Fruit fly (Drosophila melanogaster) whole organism, prepupa: Measurements from ENCODE around the gene net.

Experiments
- Blimp-1 ChIP-seq: fragments of 200-800 bp; sonication (Bioruptor generic); optimal IDR thresholded peaks from 3 replicates; lab custom pipeline; 2017; ENCODE audit warnings: missing biosample characterization, missing genetic modification characterization, mild to moderate bottlenecking, moderate library complexity, missing genetic modification reagents
- CG10631 ChIP-seq: fragments of 200-800 bp; sonication (Bioruptor generic); optimal IDR thresholded peaks from 2 replicates; lab custom pipeline; 2016; ENCODE audit warnings: missing biosample characterization, missing genetic modification characterization
- CG10669 ChIP-seq: fragments of 200-800 bp; sonication (Bioruptor generic); optimal IDR thresholded peaks from 3 replicates; lab custom pipeline; 2018; ENCODE audit warnings: missing biosample characterization, mild to moderate bottlenecking, missing genetic modification characterization, moderate library complexity
- CG11762 ChIP-seq: fragments of 200-800 bp; sonication (Bioruptor generic); optimal IDR thresholded peaks from 3 replicates; lab custom pipeline; 2016; ENCODE audit warnings: missing biosample characterization, missing genetic modification characterization; ENCODE audit not compliant: insufficient read depth
- CG11902 ChIP-seq: fragments of 200-800 bp; sonication (Bioruptor generic); optimal IDR thresholded peaks from 3 replicates; lab custom pipeline; 2016; ENCODE audit warnings: missing biosample characterization, missing genetic modification characterization
- CG16779 ChIP-seq: fragments of 200-800 bp; sonication (Bioruptor generic); optimal IDR thresholded peaks from 3 replicates; lab custom pipeline; 2017; ENCODE audit warnings: missing biosample characterization, mild to moderate bottlenecking, missing genetic modification characterization
- CG3032 ChIP-seq: fragments of 200-800 bp; optimal IDR thresholded peaks from 2 replicates; lab custom pipeline; 2019; ENCODE audit warnings: missing biosample characterization, mild to moderate bottlenecking, missing genetic modification characterization, moderate library complexity
- CG31627 ChIP-seq: fragments of 200-800 bp; sonication (Bioruptor generic); optimal IDR thresholded peaks from 3 replicates; lab custom pipeline; 2016; ENCODE audit warnings: missing biosample characterization, missing genetic modification characterization
- CG32006 ChIP-seq: fragments of 200-800 bp; sonication (Bioruptor generic); optimal IDR thresholded peaks from 3 replicates; lab custom pipeline; 2017; ENCODE audit warnings: missing biosample characterization, mild to moderate bottlenecking, missing genetic modification characterization
- CG4318 ChIP-seq: fragments of 200-800 bp; sonication (Bioruptor generic); optimal IDR thresholded peaks from 3 replicates; lab custom pipeline; 2017; ENCODE audit warnings: missing biosample characterization, mild to moderate bottlenecking, missing genetic modification characterization
- CG6163 ChIP-seq: fragments of 200-800 bp; sonication (Bioruptor generic); IDR thresholded peaks from 3 replicates; pipeline ENCODE4 v1.3.6; 2022; ENCODE audit warnings: missing biosample characterization, missing genetic modification characterization
- CG6276 ChIP-seq: fragments of 200-800 bp; sonication (Bioruptor generic); optimal IDR thresholded peaks from 2 replicates; lab custom pipeline; 2017; ENCODE audit warnings: missing biosample characterization, mild to moderate bottlenecking, missing genetic modification characterization
- CG6808 ChIP-seq: fragments of 200-800 bp; sonication (Bioruptor generic); optimal IDR thresholded peaks from 3 replicates; lab custom pipeline; 2017; ENCODE audit warnings: missing biosample characterization, missing genetic modification characterization, mild to moderate bottlenecking, moderate library complexity, missing genetic modification reagents
- CG7368 ChIP-seq: fragments of 200-800 bp; sonication (Bioruptor generic); optimal IDR thresholded peaks from 3 replicates; lab custom pipeline; 2016; ENCODE audit warnings: missing biosample characterization, missing genetic modification characterization
- CG8119 ChIP-seq: fragments of 200-800 bp; sonication (Bioruptor generic); IDR thresholded peaks from 3 replicates; pipeline ENCODE4 v1.3.6; 2022; ENCODE audit warnings: missing biosample characterization, missing genetic modification characterization
- CG8319 ChIP-seq: fragments of 200-800 bp; sonication (Bioruptor generic); optimal IDR thresholded peaks from 3 replicates; lab custom pipeline; 2016; ENCODE audit warnings: missing biosample characterization, missing genetic modification characterization
- CG8632 ChIP-seq: fragments of 200-800 bp; sonication (Bioruptor generic); optimal IDR thresholded peaks from 3 replicates; lab custom pipeline; 2016; ENCODE audit warnings: missing biosample characterization, missing genetic modification characterization
- Eip75B ChIP-seq: fragments of 200-800 bp; sonication (Bioruptor generic); optimal IDR thresholded peaks from 3 replicates; lab custom pipeline; 2016; ENCODE audit warnings: missing biosample characterization, missing genetic modification characterization
- Eip78C ChIP-seq: fragments of 200-800 bp; sonication (Bioruptor generic); peaks from one replicate; lab custom pipeline; 2016; ENCODE audit warnings: missing biosample characterization, missing genetic modification characterization
- Eip93F ChIP-seq: fragments of 200-800 bp; sonication (Bioruptor generic); optimal IDR thresholded peaks from 2 replicates; lab custom pipeline; 2016; ENCODE audit warnings: missing biosample characterization, mild to moderate bottlenecking, missing genetic modification characterization
- Ets21C ChIP-seq: fragments of 200-800 bp; sonication (Bioruptor generic); optimal IDR thresholded peaks from 3 replicates; lab custom pipeline; 2016; ENCODE audit warnings: missing biosample characterization, missing genetic modification characterization
- Gug ChIP-seq: fragments of 200-800 bp; sonication (Bioruptor generic); IDR thresholded peaks from 2 replicates; pipeline ENCODE4 v1.3.6; 2022; ENCODE audit warnings: missing biosample characterization, missing genetic modification characterization
- Hr38 ChIP-seq: sonication (Bioruptor generic); optimal IDR thresholded peaks from 2 replicates; lab custom pipeline; 2016; ENCODE audit warnings: missing biosample characterization, missing genetic modification characterization
- Lpt ChIP-seq: fragments of 200-800 bp; sonication (Bioruptor generic); optimal IDR thresholded peaks from 3 replicates; lab custom pipeline; 2016; ENCODE audit warnings: missing biosample characterization, missing genetic modification characterization
- Smox ChIP-seq: fragments of 200-800 bp; sonication (Bioruptor generic); optimal IDR thresholded peaks from 3 replicates; lab custom pipeline; 2016; ENCODE audit warnings: missing biosample characterization, missing genetic modification characterization
- Sox15 ChIP-seq: fragments of 200-800 bp; sonication (Bioruptor generic); optimal IDR thresholded peaks from 3 replicates; lab custom pipeline; 2016; ENCODE audit warnings: missing biosample characterization, missing genetic modification characterization
- achi ChIP-seq: fragments of 200-800 bp; sonication (Bioruptor generic); optimal IDR thresholded peaks from 3 replicates; lab custom pipeline; 2016; ENCODE audit warnings: missing biosample characterization, missing genetic modification characterization
- acj6 ChIP-seq: fragments of 200-800 bp; sonication (Bioruptor generic); optimal IDR thresholded peaks from 3 replicates; lab custom pipeline; 2016; ENCODE audit warnings: missing biosample characterization, missing genetic modification characterization
- cyc ChIP-seq: fragments of 200-800 bp; sonication (Bioruptor generic); optimal IDR thresholded peaks from 3 replicates; lab custom pipeline; 2016; ENCODE audit warnings: missing biosample characterization, missing genetic modification characterization
- dsx ChIP-seq: fragments of 200-800 bp; optimal IDR thresholded peaks from 3 replicates; lab custom pipeline; 2019; ENCODE audit warnings: missing biosample characterization, mild to moderate bottlenecking, missing genetic modification characterization, moderate library complexity; ENCODE audit not compliant: poor library complexity, severe bottlenecking
- eg ChIP-seq: fragments of 200-800 bp; sonication (Bioruptor generic); IDR thresholded peaks from 3 replicates; pipeline ENCODE4 v1.3.6; 2022; ENCODE audit warnings: missing biosample characterization, missing genetic modification characterization
- fd59A ChIP-seq: fragments of 200-800 bp; sonication (Bioruptor generic); optimal IDR thresholded peaks from 2 replicates; lab custom pipeline; 2017; ENCODE audit warnings: missing biosample characterization, mild to moderate bottlenecking, missing genetic modification characterization, missing genetic modification reagents
- fd85E ChIP-seq: fragments of 200-800 bp; sonication (Bioruptor generic); optimal IDR thresholded peaks from 3 replicates; lab custom pipeline; 2016; ENCODE audit warnings: missing biosample characterization, missing genetic modification characterization
- lz ChIP-seq: fragments of 200-800 bp; sonication (Bioruptor generic); optimal IDR thresholded peaks from 3 replicates; lab custom pipeline; 2016; ENCODE audit warnings: missing biosample characterization, missing genetic modification characterization
- net ChIP-seq: fragments of 200-800 bp; sonication (Bioruptor generic); optimal IDR thresholded peaks from 3 replicates; lab custom pipeline; 2016; ENCODE audit warnings: missing biosample characterization, missing genetic modification characterization
- pdm3 ChIP-seq: fragments of 200-800 bp; sonication (Bioruptor generic); optimal IDR thresholded peaks from 3 replicates; lab custom pipeline; 2016; ENCODE audit warnings: missing biosample characterization, missing genetic modification characterization
- ss ChIP-seq, 2 experiments: fragments of 200-800 bp; sonication (Bioruptor generic); optimal IDR thresholded peaks; 2 replicates in 1 of 2; 3 replicates in 1 of 2; lab custom pipeline; 2017 to 2018; ENCODE audit warnings: mild to moderate bottlenecking in 2 of 2, missing biosample characterization in 2 of 2, missing genetic modification characterization in 2 of 2, moderate library complexity in 1 of 2
- svp ChIP-seq: fragments of 200-800 bp; sonication (Bioruptor generic); peaks from one replicate; lab custom pipeline; 2016; ENCODE audit warnings: missing biosample characterization, missing genetic modification characterization
- topi ChIP-seq: fragments of 200-800 bp; sonication (Bioruptor generic); optimal IDR thresholded peaks from 3 replicates; lab custom pipeline; 2016; ENCODE audit warnings: missing biosample characterization, missing genetic modification characterization
- vri ChIP-seq: fragments of 200-800 bp; sonication (Bioruptor generic); optimal IDR thresholded peaks from 3 replicates; lab custom pipeline; 2016; ENCODE audit warnings: missing biosample characterization, mild to moderate bottlenecking, missing genetic modification characterization

net gene

dm6 chr2L:91830-92229, 4.6 kb upstream of the net start (continued):
- TF ChIP-seq Eip78C (GFP tag; lab: Kevin White, UChicago) (peak; percentile 95), CG8119 (GFP tag; lab: Robert Waterston, UW) (peak; percentile 71; the same call in 2 of the 3 replicates), CG4318 (GFP tag; lab: Kevin White, UChicago) (peak; percentile 13), CG6276 (GFP tag; lab: Kevin White, UChicago) (no peak), CG10631 (GFP tag; lab: Kevin White, UChicago) (peak; percentile 81), Eip93F (peak; percentile 72), net (GFP tag; lab: Kevin White, UChicago) (peak; percentile 91), Eip75B (GFP tag; lab: Kevin White, UChicago) (peak; percentile 83), Gug (GFP tag; lab: Robert Waterston, UW) (no peak), topi (GFP tag; lab: Kevin White, UChicago) (peak; percentile 79), fd85E (GFP tag; lab: Kevin White, UChicago) (peak; percentile 6), CG11762 (GFP tag; lab: Kevin White, UChicago) (peak; percentile 69), vri (GFP tag; lab: Kevin White, UChicago) (no peak), CG6163 (GFP tag; lab: Robert Waterston, UW) (peak; percentile 87; the same call in 2 of the 3 replicates), CG8632 (GFP tag; lab: Kevin White, UChicago) (peak; percentile 71), CG7368 (GFP tag; lab: Kevin White, UChicago) (peak; percentile 75), Hr38 (no peak), Blimp-1 (GFP tag; lab: Kevin White, UChicago) (peak; percentile 71), Smox (GFP tag; lab: Kevin White, UChicago) (no peak), Lpt (GFP tag; lab: Kevin White, UChicago) (peak; percentile 73), CG6808 (GFP tag; lab: Kevin White, UChicago) (peak; percentile 88), CG8319 (no peak), CG16779 (tag; lab: Kevin White, UChicago) (no peak), lz (GFP tag; lab: Kevin White, UChicago) (peak; percentile 75), CG10669 (GFP tag; lab: Kevin White, UChicago) (peak; percentile 83)

dm6 chr2L:91333-91732, 4.1 kb upstream of the net start:
- TF ChIP-seq pdm3 (GFP tag; lab: Kevin White, UChicago) (no peak), CG11902 (GFP tag; lab: Kevin White, UChicago) (no peak), dsx (GFP tag; lab: Kevin White, UChicago) (no peak), Sox15 (GFP tag; lab: Kevin White, UChicago) (no peak), CG8319 (no peak), CG8119 (GFP tag; lab: Robert Waterston, UW) (no peak), Gug (GFP tag; lab: Robert Waterston, UW) (no peak), ss (GFP tag; optimal IDR thresholded peaks at IDR 0.05; lab: Kevin White, UChicago) (no peak), Eip78C (GFP tag; lab: Kevin White, UChicago) (no peak), CG32006 (no peak), acj6 (no peak), CG11762 (GFP tag; lab: Kevin White, UChicago) (no peak), fd59A (GFP tag; lab: Kevin White, UChicago) (no peak), cyc (no peak), eg (no peak), CG31627 (GFP tag; lab: Kevin White, UChicago) (no peak), svp (GFP tag; lab: Kevin White, UChicago) (no peak)

- TF ChIP-seq CG3032 (tag; lab: Kevin White, UChicago) (no peak), dsx (GFP tag; lab: Kevin White, UChicago) (no peak), eg (no peak), achi (GFP tag; lab: Kevin White, UChicago) (no peak), Ets21C (GFP tag; lab: Kevin White, UChicago) (no peak), CG11762 (GFP tag; lab: Kevin White, UChicago) (no peak), svp (GFP tag; lab: Kevin White, UChicago) (no peak)
- TF ChIP-seq, all 60 proteins: peak for 0
These were observed 2.9 kb upstream of the net start for dm6 chr2L:90081-90480.
